Worm (Caenorhabditis elegans) whole organism, L2 larva: ENCODE results near the gene sru-1.

ENCODE experiments used
- blmp-1 ChIP-seq: sonication (generic microtip); optimal IDR thresholded peaks from 2 replicates; lab custom pipeline; 2017; ENCODE audit warnings: missing genetic modification characterization, mild to moderate bottlenecking, missing compliant biosample characterization, antibody characterized with exemption, moderate library complexity; ENCODE audit not compliant: insufficient read depth
- dmd-4 ChIP-seq: sonication (generic microtip); optimal IDR thresholded peaks from 2 replicates; lab custom pipeline; 2017; ENCODE audit warnings: missing biosample characterization, missing genetic modification characterization
- gmeb-1 ChIP-seq: fragments of 150-350 bp; optimal IDR thresholded peaks from 2 replicates; lab custom pipeline; 2014; ENCODE audit warnings: missing biosample characterization, missing genetic modification characterization
- lsy-2 ChIP-seq, 2 experiments: fragments of 150-350 bp in 1 of 2; sonication (generic microtip) in 1 of 2; optimal IDR thresholded peaks; 2 replicates each; lab custom pipeline; 2014 to 2017; ENCODE audit warnings: missing biosample characterization in 2 of 2, missing genetic modification characterization in 2 of 2
- mab-5 ChIP-seq: fragments of 150-350 bp; optimal IDR thresholded peaks from 2 replicates; lab custom pipeline; 2014; ENCODE audit warnings: missing biosample characterization, missing genetic modification characterization
- mdl-1 ChIP-seq, 2 experiments: fragments of 150-350 bp in 1 of 2; sonication (generic microtip) in 1 of 2; optimal IDR thresholded peaks; 2 replicates each; lab custom pipeline; 2017; ENCODE audit warnings: missing biosample characterization in 2 of 2, missing genetic modification characterization in 2 of 2
- nhr-10 ChIP-seq: sonication (generic microtip); optimal IDR thresholded peaks from 2 replicates; lab custom pipeline; 2017; ENCODE audit warnings: missing biosample characterization, missing genetic modification characterization
- nhr-12 ChIP-seq: fragments of 150-350 bp; optimal IDR thresholded peaks from 2 replicates; lab custom pipeline; 2014; ENCODE audit warnings: missing biosample characterization, missing genetic modification characterization
- nhr-21 ChIP-seq: fragments of 150-350 bp; optimal IDR thresholded peaks from 2 replicates; lab custom pipeline; 2014; ENCODE audit warnings: missing biosample characterization, missing genetic modification characterization
- sma-9 ChIP-seq, 2 experiments: fragments of 150-350 bp in 1 of 2; sonication (generic microtip) in 1 of 2; optimal IDR thresholded peaks; 2 replicates each; lab custom pipeline; 2014 to 2016; ENCODE audit warnings: missing genetic modification characterization in 2 of 2, mild to moderate bottlenecking in 1 of 2, missing biosample characterization in 1 of 2, missing compliant biosample characterization in 1 of 2, missing genetic modification reagents in 1 of 2, moderate library complexity in 1 of 2
- unc-39 ChIP-seq: fragments of 150-350 bp; optimal IDR thresholded peaks from 2 replicates; lab custom pipeline; 2014; ENCODE audit warnings: missing biosample characterization, missing genetic modification characterization
- unc-55 ChIP-seq: fragments of 150-350 bp; sonication (generic microtip); optimal IDR thresholded peaks from 3 replicates; lab custom pipeline; 2014; ENCODE audit warnings: missing biosample characterization, missing genetic modification reagents, missing genetic modification characterization
- zag-1 ChIP-seq: fragments of 150-350 bp; optimal IDR thresholded peaks from 2 replicates; lab custom pipeline; 2014; ENCODE audit warnings: missing biosample characterization, missing genetic modification characterization
- ztf-4 ChIP-seq: fragments of 150-350 bp; optimal IDR thresholded peaks from 2 replicates; lab custom pipeline; 2014; ENCODE audit warnings: missing biosample characterization, missing genetic modification characterization

- TF ChIP-seq nhr-12 (no peak), unc-55 (GFP tag; lab: Kevin White, UChicago) (no peak), nhr-10 (no peak), ztf-4 (tag; lab: Kevin White, UChicago) (no peak), nhr-21 (tag; lab: Kevin White, UChicago) (no peak), mab-5 (tag; lab: Kevin White, UChicago) (no peak), unc-39 (tag; lab: Kevin White, UChicago) (no peak), gmeb-1 (tag; lab: Kevin White, UChicago) (no peak), mdl-1 (tag; optimal IDR thresholded peaks at IDR 0.05; lab: Kevin White, UChicago) (no peak), sma-9 (GFP tag; optimal IDR thresholded peaks at IDR 0.05; lab: Kevin White, UChicago) (peak; percentile 7), sma-9 (tag; optimal IDR thresholded peaks at IDR 0.05; lab: Kevin White, UChicago) (no peak), zag-1 (no peak), blmp-1 (tag; lab: Kevin White, UChicago) (no peak), lsy-2 (tag; optimal IDR thresholded peaks at IDR 0.05; lab: Kevin White, UChicago) (no peak), dmd-4 (tag; lab: Kevin White, UChicago) (no peak)
These were observed 19.1 kb upstream of the sru-1 start for ce11 chrIV:9469293-9469692.
